Worm (Caenorhabditis elegans): ENCODE data around the gene F35H12.5.

ce11 chrX:952557-953083 is 34.4 kb downstream of the F35H12.5 start:
- no peak for TF ChIP-seq lin-13 (GFP tag; optimal IDR thresholded peaks at IDR 0.05)
- TF ChIP-seq mdl-1 (tag; optimal IDR thresholded peaks at IDR 0.05) = no peak
- TF ChIP-seq ama-1 (optimal IDR thresholded peaks at IDR 0.05) = no peak
- TF ChIP-seq ceh-82 (tag; optimal IDR thresholded peaks at IDR 0.05) = no peak
- no peak for TF ChIP-seq zfp-2 (tag; optimal IDR thresholded peaks at IDR 0.05)
- TF ChIP-seq zag-1 (tag; optimal IDR thresholded peaks at IDR 0.05) = no peak
- no peak for TF ChIP-seq pha-4 (GFP tag; IDR thresholded peaks at IDR 0.05)
- no peak for TF ChIP-seq pha-4 (tag; optimal IDR thresholded peaks at IDR 0.05)
- no peak for TF ChIP-seq nhr-11 (tag; optimal IDR thresholded peaks at IDR 0.05)
- no peak for TF ChIP-seq ces-1 (GFP tag; optimal IDR thresholded peaks at IDR 0.05)
- no peak for TF ChIP-seq daf-8 (GFP tag; IDR thresholded peaks at IDR 0.05)
- TF ChIP-seq ztf-11 (tag; optimal IDR thresholded peaks at IDR 0.05) = no peak
- TF ChIP-seq nhr-77 (tag; optimal IDR thresholded peaks at IDR 0.05) = no peak
- TF ChIP-seq F44E2.7 (GFP tag; IDR thresholded peaks at IDR 0.05) = no peak

Data from whole organism, L4 larva.